Fruit fly (Drosophila melanogaster): ENCODE measurements around the gene bam.

DNA sequence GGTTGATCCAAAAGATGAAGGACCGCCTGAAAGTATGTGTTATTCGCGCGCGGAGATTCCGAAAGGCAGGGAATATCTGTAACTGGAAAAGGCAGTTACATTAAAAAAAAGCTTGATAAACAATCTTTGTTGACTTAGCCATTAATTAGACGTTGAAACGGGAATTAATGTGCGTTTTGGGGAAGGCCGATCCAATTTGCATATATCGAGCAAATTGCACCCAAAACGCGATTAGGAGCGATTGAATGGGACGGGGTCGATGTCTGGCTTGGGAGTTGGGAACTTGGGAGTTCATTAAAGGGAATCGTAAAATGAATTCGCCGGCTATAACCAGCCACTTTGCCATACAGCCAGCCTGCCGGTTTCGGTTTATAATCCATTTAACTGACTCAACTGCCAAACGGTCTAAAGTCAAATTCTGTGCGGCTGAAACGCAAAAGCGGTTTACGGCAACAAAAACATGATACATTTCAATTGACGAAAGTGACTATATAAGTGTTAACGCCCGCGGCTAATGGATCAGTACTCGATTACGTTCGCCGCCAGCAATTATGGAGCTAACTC is 3.3 kb downstream of the bam start, which contains the start of gene CG11854:
- TF ChIP-seq Mrtf (GFP tag; IDR thresholded peaks at IDR 0.05) (no peak), Dfd (GFP tag; optimal IDR thresholded peaks at IDR 0.05) (no peak), h (optimal IDR thresholded peaks at IDR 0.05) (no peak), Dek (tag; optimal IDR thresholded peaks at IDR 0.05) (no peak), phol (tag; optimal IDR thresholded peaks at IDR 0.05) (no peak), Lpt (GFP tag; optimal IDR thresholded peaks at IDR 0.05) (no peak)
